Worm (Caenorhabditis elegans) whole organism, L1 larva: Measurements from ENCODE around the gene pfd-2.

Source experiments
- ama-1 ChIP-seq: fragments of 150-350 bp; optimal IDR thresholded peaks from 2 replicates; lab custom pipeline; 2014
- dpl-1 ChIP-seq, 3 experiments: fragments of 150-350 bp in 2 of 3; sonication (generic microtip) in 1 of 3; optimal IDR thresholded peaks; 2 replicates each; lab custom pipeline; 2014 to 2017; ENCODE audit warnings: missing biosample characterization in 3 of 3, missing genetic modification characterization in 3 of 3, missing genetic modification reagents in 3 of 3
- jun-1 ChIP-seq: fragments of 150-350 bp; optimal IDR thresholded peaks from 2 replicates; lab custom pipeline; 2014; ENCODE audit warnings: missing biosample characterization, missing genetic modification reagents, missing genetic modification characterization
- lin-35 ChIP-seq, 2 experiments: fragments of 150-350 bp; optimal IDR thresholded peaks; 2 replicates each; lab custom pipeline; 2014; ENCODE audit warnings: missing biosample characterization in 2 of 2, missing genetic modification characterization in 2 of 2, missing genetic modification reagents in 2 of 2
- nhr-237 ChIP-seq: fragments of 150-350 bp; optimal IDR thresholded peaks from 2 replicates; lab custom pipeline; 2014; ENCODE audit warnings: missing biosample characterization, missing genetic modification characterization
- pqm-1 ChIP-seq: sonication (generic microtip); optimal IDR thresholded peaks from 3 replicates; lab custom pipeline; 2017; ENCODE audit warnings: missing biosample characterization, missing genetic modification characterization
- unc-30 ChIP-seq: sonication (generic microtip); optimal IDR thresholded peaks from 2 replicates; lab custom pipeline; 2017; ENCODE audit warnings: missing biosample characterization, missing genetic modification characterization
- unc-62 ChIP-seq: fragments of 150-350 bp; optimal IDR thresholded peaks from 2 replicates; lab custom pipeline; 2014; ENCODE audit warnings: missing biosample characterization, missing genetic modification reagents, missing genetic modification characterization

DNA sequence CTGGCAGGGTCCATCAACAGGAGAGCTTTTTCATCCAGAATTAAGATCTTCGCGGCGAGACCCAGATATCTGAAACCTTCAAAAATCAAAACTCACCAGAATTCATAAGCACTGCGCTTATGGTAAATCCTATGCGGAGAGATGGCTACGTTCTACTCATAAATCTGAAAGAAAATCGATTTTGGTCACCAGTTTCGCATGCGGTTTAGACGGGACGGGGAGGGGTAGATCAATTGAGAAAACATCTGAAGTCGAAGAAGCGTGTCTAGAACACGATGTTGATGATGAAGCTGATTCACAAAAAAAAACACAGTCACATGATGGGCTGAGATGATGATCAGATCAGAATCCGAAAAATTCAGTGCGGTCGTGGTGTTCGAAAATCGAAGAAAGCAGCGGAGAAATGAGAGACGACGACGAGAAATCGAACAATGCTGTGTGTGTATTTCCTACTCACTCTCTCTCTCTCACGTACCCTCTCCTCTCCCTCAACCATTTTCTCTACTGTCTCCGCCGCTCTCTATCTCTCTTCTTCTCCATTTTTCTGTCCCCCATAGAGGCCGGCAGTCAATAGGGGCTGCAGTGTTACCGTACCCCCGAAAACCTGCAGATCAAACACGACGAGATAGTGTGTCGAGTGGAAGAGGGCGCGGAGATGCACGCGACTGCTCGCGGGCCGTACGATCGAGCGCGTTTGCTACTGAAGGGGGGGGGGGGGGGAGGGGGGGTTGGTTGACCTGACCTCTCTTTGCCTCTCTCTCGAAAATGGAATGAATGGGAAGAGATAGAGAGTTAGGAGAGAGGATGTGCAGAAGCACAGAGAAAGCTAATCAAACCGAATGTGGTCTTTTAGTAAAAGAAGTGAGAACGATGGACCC is 50.0 kb downstream of the pfd-2 start, which contains the start of gene ntl-2:
- TF ChIP-seq jun-1 (tag; lab: Kevin White, UChicago), result peak; percentile 95
- peak; percentile 82 to 85 (median 82) for TF ChIP-seq dpl-1 (GFP tag; optimal IDR thresholded peaks at IDR 0.05; lab: Kevin White, UChicago)
- TF ChIP-seq pqm-1 (tag; lab: Kevin White, UChicago), result peak; percentile 47
- TF ChIP-seq unc-62, result no peak
- TF ChIP-seq lin-35 (GFP tag; optimal IDR thresholded peaks at IDR 0.05; lab: Kevin White, UChicago), result peak; percentile 84 to 92
- no peak for TF ChIP-seq unc-30 (tag; lab: Kevin White, UChicago)
- TF ChIP-seq ama-1, result peak; percentile 16
- TF ChIP-seq nhr-237 (tag; lab: Kevin White, UChicago), result peak; percentile 88
